Fruit fly (Drosophila melanogaster) whole organism, embryonic: Measurements from ENCODE around the gene dUTPase.
A peak's percentile ranks its signal among the peaks of the same experiment; 100 is the strongest.

Source experiments
- ATbp ChIP-seq: fragments of 200-800 bp; sonication (Bioruptor generic); optimal IDR thresholded peaks from 2 replicates; lab custom pipeline; 2017; ENCODE audit warnings: missing biosample characterization, mild to moderate bottlenecking, missing genetic modification characterization, missing genetic modification reagents
- Antp ChIP-seq: fragments of 200-800 bp; sonication (Bioruptor generic); optimal IDR thresholded peaks from 3 replicates; lab custom pipeline; 2016; ENCODE audit warnings: missing biosample characterization, missing genetic modification characterization
- Atf-2 ChIP-seq: fragments of 200-800 bp; sonication (Bioruptor generic); optimal IDR thresholded peaks from 2 replicates; lab custom pipeline; 2016; ENCODE audit warnings: missing biosample characterization, missing genetic modification characterization
- CG10462 ChIP-seq: fragments of 200-800 bp; sonication (Bioruptor generic); optimal IDR thresholded peaks from 2 replicates; lab custom pipeline; 2016; ENCODE audit warnings: missing biosample characterization, missing genetic modification characterization
- CG10543 ChIP-seq: fragments of 200-800 bp; sonication (Bioruptor generic); optimal IDR thresholded peaks from 3 replicates; lab custom pipeline; 2017; ENCODE audit warnings: missing biosample characterization, mild to moderate bottlenecking, missing genetic modification characterization, moderate library complexity
- CG11695 ChIP-seq: fragments of 200-800 bp; sonication (Bioruptor generic); IDR thresholded peaks from 3 replicates; pipeline ENCODE4 v1.3.6; 2022; ENCODE audit warnings: missing biosample characterization, missing genetic modification characterization
- CG12155 ChIP-seq: fragments of 200-800 bp; sonication (Bioruptor generic); optimal IDR thresholded peaks from 3 replicates; lab custom pipeline; 2016; ENCODE audit warnings: missing biosample characterization, missing genetic modification characterization
- CG14014 ChIP-seq: fragments of 200-800 bp; sonication (Bioruptor generic); IDR thresholded peaks from 2 replicates; pipeline ENCODE4 v1.3.6; 2022; ENCODE audit warnings: missing biosample characterization, missing genetic modification characterization
- CG15269 ChIP-seq: fragments of 200-800 bp; sonication (Bioruptor generic); optimal IDR thresholded peaks from 2 replicates; lab custom pipeline; 2018; ENCODE audit warnings: missing biosample characterization, mild to moderate bottlenecking, missing genetic modification characterization, moderate library complexity
- CG17912 ChIP-seq: fragments of 200-800 bp; sonication (Bioruptor generic); optimal IDR thresholded peaks from 2 replicates; lab custom pipeline; 2018; ENCODE audit warnings: missing biosample characterization, mild to moderate bottlenecking, missing genetic modification characterization
- CG2199 ChIP-seq: fragments of 200-800 bp; sonication (Bioruptor generic); IDR thresholded peaks from 3 replicates; pipeline ENCODE4 v1.3.6; 2022; ENCODE audit warnings: missing biosample characterization, missing genetic modification characterization
- CG30020 ChIP-seq: fragments of 200-800 bp; optimal IDR thresholded peaks from 2 replicates; lab custom pipeline; 2019; ENCODE audit warnings: missing biosample characterization, mild to moderate bottlenecking, missing genetic modification characterization, moderate library complexity
- CG33213 ChIP-seq: fragments of 200-800 bp; sonication (Bioruptor generic); optimal IDR thresholded peaks from 3 replicates; lab custom pipeline; 2016; ENCODE audit warnings: missing biosample characterization, missing genetic modification characterization
- CG34376 ChIP-seq: fragments of 200-800 bp; sonication (Bioruptor generic); optimal IDR thresholded peaks from 2 replicates; lab custom pipeline; 2018; ENCODE audit warnings: missing biosample characterization, mild to moderate bottlenecking, missing genetic modification characterization
- CG3838 ChIP-seq: fragments of 200-800 bp; sonication (Bioruptor generic); optimal IDR thresholded peaks from 3 replicates; lab custom pipeline; 2016; ENCODE audit warnings: missing biosample characterization, missing genetic modification characterization
- CG3995 ChIP-seq: fragments of 200-800 bp; sonication (Bioruptor generic); optimal IDR thresholded peaks from 3 replicates; lab custom pipeline; 2016; ENCODE audit warnings: missing biosample characterization, missing genetic modification characterization
- CG6689 ChIP-seq: fragments of 200-800 bp; sonication (Bioruptor generic); IDR thresholded peaks from 2 replicates; pipeline ENCODE4 v1.3.6; 2022; ENCODE audit warnings: missing biosample characterization, missing genetic modification characterization
- CG9609 ChIP-seq: fragments of 200-800 bp; sonication (Bioruptor generic); optimal IDR thresholded peaks from 3 replicates; lab custom pipeline; 2016; ENCODE audit warnings: missing biosample characterization, missing genetic modification characterization
- CG9876 ChIP-seq: fragments of 200-800 bp; sonication (Bioruptor generic); optimal IDR thresholded peaks from 2 replicates; lab custom pipeline; 2016; ENCODE audit warnings: missing biosample characterization, missing genetic modification characterization
- CG9932 ChIP-seq: fragments of 200-800 bp; sonication (Bioruptor generic); IDR thresholded peaks from 2 replicates; pipeline ENCODE4 v1.3.6; 2022; ENCODE audit warnings: missing biosample characterization, missing genetic modification characterization
- CkIIα-i1 ChIP-seq: fragments of 200-800 bp; sonication (Bioruptor generic); IDR thresholded peaks from 2 replicates; pipeline ENCODE4 v1.3.6; 2022; ENCODE audit warnings: missing biosample characterization, missing genetic modification characterization
- Dfd ChIP-seq, 2 experiments: fragments of >200 bp; optimal IDR thresholded peaks; 2 replicates each; lab custom pipeline; 2017; ENCODE audit warnings: missing biosample characterization in 2 of 2, missing genetic modification characterization in 2 of 2
- ERR ChIP-seq: fragments of 200-800 bp; sonication (Bioruptor generic); optimal IDR thresholded peaks from 2 replicates; lab custom pipeline; 2016; ENCODE audit warnings: missing biosample characterization, missing genetic modification characterization
- Fer3 ChIP-seq: fragments of 200-800 bp; sonication (Bioruptor generic); optimal IDR thresholded peaks from 2 replicates; lab custom pipeline; 2018; ENCODE audit warnings: missing biosample characterization, mild to moderate bottlenecking, missing genetic modification characterization, moderate library complexity
- HLHmδ ChIP-seq: fragments of 200-800 bp; sonication (Bioruptor generic); optimal IDR thresholded peaks from 2 replicates; lab custom pipeline; 2018; ENCODE audit warnings: missing biosample characterization, mild to moderate bottlenecking, missing genetic modification characterization, moderate library complexity
- Hey ChIP-seq: fragments of 200-800 bp; sonication (Bioruptor generic); optimal IDR thresholded peaks from 3 replicates; lab custom pipeline; 2018; ENCODE audit warnings: missing biosample characterization, mild to moderate bottlenecking, missing genetic modification characterization
- Hmr ChIP-seq: fragments of 200-800 bp; sonication (Bioruptor generic); optimal IDR thresholded peaks from 3 replicates; lab custom pipeline; 2017; ENCODE audit warnings: mild to moderate bottlenecking, missing biosample characterization, missing genetic modification reagents, missing genetic modification characterization
- Jarid2 ChIP-seq: fragments of 200-800 bp; sonication (Bioruptor generic); optimal IDR thresholded peaks from 3 replicates; lab custom pipeline; 2017; ENCODE audit warnings: mild to moderate bottlenecking, missing biosample characterization, missing genetic modification reagents, missing genetic modification characterization
- Nf-YA ChIP-seq: fragments of 200-800 bp; sonication (Bioruptor generic); IDR thresholded peaks from 2 replicates; pipeline ENCODE4 v1.3.6; 2022; ENCODE audit warnings: missing biosample characterization, missing genetic modification characterization
- Side ChIP-seq: fragments of 200-800 bp; sonication (Bioruptor generic); optimal IDR thresholded peaks from 2 replicates; lab custom pipeline; 2016; ENCODE audit warnings: missing biosample characterization, missing genetic modification characterization
- Sox102F ChIP-seq: fragments of 200-800 bp; sonication (Bioruptor generic); optimal IDR thresholded peaks from 2 replicates; lab custom pipeline; 2018; ENCODE audit warnings: missing biosample characterization, mild to moderate bottlenecking, missing genetic modification characterization, moderate library complexity
- al ChIP-seq: fragments of 200-800 bp; sonication (Bioruptor generic); IDR thresholded peaks from 2 replicates; pipeline ENCODE4 v1.3.6; 2022; ENCODE audit warnings: missing biosample characterization, missing genetic modification characterization
- aop ChIP-seq: fragments of 200-800 bp; sonication (Bioruptor generic); IDR thresholded peaks from 2 replicates; pipeline ENCODE4 v1.3.6; 2022; ENCODE audit warnings: missing biosample characterization, missing genetic modification characterization
- ap ChIP-seq: fragments of 200-800 bp; sonication (Bioruptor generic); IDR thresholded peaks from 2 replicates; pipeline ENCODE4 v1.3.6; 2022; ENCODE audit warnings: missing biosample characterization, missing genetic modification characterization
- bigmax ChIP-seq: fragments of 200-800 bp; sonication (Bioruptor generic); optimal IDR thresholded peaks from 2 replicates; lab custom pipeline; 2018; ENCODE audit warnings: missing biosample characterization, mild to moderate bottlenecking, missing genetic modification characterization
- br ChIP-seq: fragments of >200 bp; optimal IDR thresholded peaks from 2 replicates; lab custom pipeline; 2017
- caup ChIP-seq: fragments of 200-800 bp; sonication (Bioruptor generic); optimal IDR thresholded peaks from 3 replicates; lab custom pipeline; 2017; ENCODE audit warnings: missing biosample characterization, mild to moderate bottlenecking, missing genetic modification characterization, moderate library complexity; ENCODE audit not compliant: severe bottlenecking
- dm ChIP-seq: fragments of 200-800 bp; sonication (Bioruptor generic); optimal IDR thresholded peaks from 3 replicates; lab custom pipeline; 2016; ENCODE audit warnings: missing biosample characterization, missing genetic modification characterization
- dmrt99B ChIP-seq: fragments of 200-800 bp; sonication (Bioruptor generic); optimal IDR thresholded peaks from 2 replicates; lab custom pipeline; 2018; ENCODE audit warnings: missing biosample characterization, mild to moderate bottlenecking, missing genetic modification characterization, moderate library complexity
- emc ChIP-seq: fragments of 200-800 bp; sonication (Bioruptor generic); optimal IDR thresholded peaks from 2 replicates; lab custom pipeline; 2016; ENCODE audit warnings: missing biosample characterization, missing genetic modification characterization
- en ChIP-seq: fragments of 200-800 bp; sonication (Bioruptor generic); optimal IDR thresholded peaks from 2 replicates; lab custom pipeline; 2016; ENCODE audit warnings: missing biosample characterization, missing genetic modification characterization
- gfzf ChIP-seq: fragments of 200-800 bp; sonication (Bioruptor generic); optimal IDR thresholded peaks from 2 replicates; lab custom pipeline; 2016; ENCODE audit warnings: missing biosample characterization, mild to moderate bottlenecking, missing genetic modification characterization, moderate library complexity
- kni ChIP-seq: fragments of 200-800 bp; sonication (Bioruptor generic); optimal IDR thresholded peaks from 3 replicates; lab custom pipeline; 2017; ENCODE audit warnings: mild to moderate bottlenecking, missing biosample characterization, missing genetic modification reagents, missing genetic modification characterization
- knrl ChIP-seq: fragments of 200-800 bp; sonication (Bioruptor generic); IDR thresholded peaks from 3 replicates; pipeline ENCODE4 v1.3.6; 2022; ENCODE audit warnings: missing biosample characterization, missing genetic modification characterization; ENCODE audit not compliant: partially characterized antibody
- salm ChIP-seq: fragments of 200-800 bp; sonication (Bioruptor generic); optimal IDR thresholded peaks from 2 replicates; lab custom pipeline; 2018; ENCODE audit warnings: missing biosample characterization, mild to moderate bottlenecking, missing genetic modification characterization
- stwl ChIP-seq: fragments of 200-800 bp; sonication (Bioruptor generic); optimal IDR thresholded peaks from 3 replicates; lab custom pipeline; 2018; ENCODE audit warnings: missing biosample characterization, mild to moderate bottlenecking, missing genetic modification characterization, moderate library complexity
- tna ChIP-seq: fragments of 200-800 bp; sonication (Bioruptor generic); IDR thresholded peaks from 2 replicates; pipeline ENCODE4 v1.3.6; 2022; ENCODE audit warnings: missing biosample characterization, missing genetic modification characterization; ENCODE audit not compliant: partially characterized antibody
- trem ChIP-seq: fragments of 200-800 bp; optimal IDR thresholded peaks from 3 replicates; lab custom pipeline; 2019; ENCODE audit warnings: missing biosample characterization, mild to moderate bottlenecking, missing genetic modification characterization, moderate library complexity
- unpg ChIP-seq: fragments of 200-800 bp; sonication (Bioruptor generic); optimal IDR thresholded peaks from 3 replicates; lab custom pipeline; 2018; ENCODE audit warnings: missing biosample characterization, mild to moderate bottlenecking, missing genetic modification characterization, moderate library complexity

dUTPase gene

DNA sequence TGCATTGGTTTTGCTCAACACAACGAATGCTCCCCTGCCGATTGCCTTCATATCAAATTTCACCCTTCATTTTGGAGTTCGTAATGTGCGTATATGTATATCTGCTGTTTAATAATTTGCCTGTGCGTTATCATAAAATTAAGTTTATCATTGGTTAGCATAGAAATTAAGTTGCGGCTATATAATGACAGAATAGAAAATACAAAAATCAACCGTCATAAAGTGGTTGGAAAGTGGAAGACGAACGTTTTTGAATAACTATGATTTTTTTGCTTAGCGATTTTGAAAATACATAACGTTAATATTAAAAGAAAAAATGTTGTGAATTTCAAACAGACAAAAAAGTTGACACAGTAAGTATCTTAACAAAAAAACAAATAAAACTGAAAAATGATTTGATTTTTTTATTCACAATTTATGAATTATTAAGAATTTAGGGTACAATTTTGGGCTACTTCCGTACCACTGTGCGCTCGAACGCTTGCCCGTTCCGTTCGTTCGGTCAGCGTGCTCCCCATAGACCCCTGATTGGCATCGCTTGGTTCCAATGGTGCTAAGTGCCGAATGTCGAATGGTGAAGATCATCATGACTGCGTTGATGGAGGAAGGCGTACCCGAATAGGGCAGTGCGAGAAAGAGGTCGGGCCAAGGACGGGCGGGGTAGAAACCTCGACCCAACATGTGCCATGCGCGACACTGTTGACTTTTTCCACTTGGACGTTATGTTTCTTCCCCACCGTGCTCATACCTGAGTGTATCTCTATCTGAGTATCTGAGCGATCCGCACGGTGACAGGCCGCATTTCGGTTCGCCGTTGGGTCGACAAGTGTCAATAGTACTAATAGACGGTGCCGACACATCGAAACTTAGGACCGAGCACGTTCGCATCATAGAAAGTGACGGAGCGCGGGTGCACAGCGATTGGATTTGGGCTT lies 26.7 kb downstream of the dUTPase start (continued):
- TF ChIP-seq CG10543, result peak; percentile 47
- TF ChIP-seq tna (GFP tag; lab: Robert Waterston, UW), result no peak
- TF ChIP-seq CG10462, result peak; percentile 37
- peak; percentile 76 for TF ChIP-seq unpg (GFP tag; lab: Kevin White, UChicago)
- peak; percentile 29 for TF ChIP-seq Fer3 (tag; lab: Kevin White, UChicago)
- TF ChIP-seq Dfd (GFP tag; optimal IDR thresholded peaks at IDR 0.05; lab: Kevin White, UChicago), result no peak
- peak; percentile 39 for TF ChIP-seq Hmr (GFP tag; lab: Kevin White, UChicago)
- no peak for TF ChIP-seq br (lab: Kevin White, UChicago)
- peak; percentile 32 for TF ChIP-seq trem (tag; lab: Kevin White, UChicago)
- TF ChIP-seq CG11695 (GFP tag; lab: Robert Waterston, UW), result 0 out of 3 replicates have a peak, but pooled peaks have one; percentile 45
- TF ChIP-seq CG9876 (GFP tag; lab: Kevin White, UChicago), result no peak
- TF ChIP-seq al (GFP tag; lab: Robert Waterston, UW), result 0 out of 2 replicates have a peak, but pooled peaks have one; percentile 7
- TF ChIP-seq stwl (tag; lab: Kevin White, UChicago), result no peak
- no peak for TF ChIP-seq dm (GFP tag; lab: Kevin White, UChicago)
- peak; percentile 12 for TF ChIP-seq CG3838 (GFP tag; lab: Kevin White, UChicago)
- peak; percentile 36; the same call in 1 of the 2 replicates for TF ChIP-seq CG14014
- TF ChIP-seq CkIIα-i1 (GFP tag; lab: Robert Waterston, UW), result no peak
- no peak for TF ChIP-seq Atf-2 (GFP tag; lab: Kevin White, UChicago)
- peak; percentile 95 for TF ChIP-seq kni
- TF ChIP-seq aop (GFP tag; lab: Robert Waterston, UW), result no peak
- TF ChIP-seq Sox102F (GFP tag; lab: Kevin White, UChicago), result peak; percentile 76
- TF ChIP-seq dmrt99B (tag; lab: Kevin White, UChicago), result peak; percentile 50
- no peak for TF ChIP-seq CG3995 (GFP tag; lab: Kevin White, UChicago)
- no peak for TF ChIP-seq HLHmδ (GFP tag; lab: Kevin White, UChicago)
- no peak for TF ChIP-seq Nf-YA (GFP tag; lab: Robert Waterston, UW)
- peak; percentile 83; the same call in 2 of the 3 replicates for TF ChIP-seq CG2199 (GFP tag; lab: Robert Waterston, UW)
- no peak for TF ChIP-seq CG17912
- peak; percentile 52 for TF ChIP-seq CG6689 (GFP tag; lab: Robert Waterston, UW)
- TF ChIP-seq gfzf (GFP tag; lab: Kevin White, UChicago), result no peak
- no peak for TF ChIP-seq caup (GFP tag; lab: Kevin White, UChicago)
- TF ChIP-seq CG34376 (GFP tag; lab: Kevin White, UChicago), result no peak
- no peak for TF ChIP-seq emc (GFP tag; lab: Kevin White, UChicago)
- TF ChIP-seq ap (GFP tag; lab: Robert Waterston, UW), result no peak
- TF ChIP-seq CG9932, result no peak
- TF ChIP-seq salm (tag; lab: Kevin White, UChicago), result peak; percentile 30
- no peak for TF ChIP-seq Jarid2 (GFP tag; lab: Kevin White, UChicago)
- TF ChIP-seq ERR (GFP tag; lab: Kevin White, UChicago), result no peak
- TF ChIP-seq CG12155, result peak; percentile 39
- no peak for TF ChIP-seq en (GFP tag; lab: Kevin White, UChicago)
- TF ChIP-seq Side (GFP tag; lab: Kevin White, UChicago), result peak; percentile 27
- peak; percentile 21 for TF ChIP-seq ATbp (GFP tag; lab: Kevin White, UChicago)
- no peak for TF ChIP-seq knrl (GFP tag; lab: Robert Waterston, UW)
- no peak for TF ChIP-seq Hey (tag; lab: Kevin White, UChicago)
- no peak for TF ChIP-seq bigmax
- peak; percentile 7 for TF ChIP-seq Antp
- TF ChIP-seq CG9609 (GFP tag; lab: Kevin White, UChicago), result peak; percentile 11
- peak; percentile 65 for TF ChIP-seq CG15269
- TF ChIP-seq CG30020 (tag; lab: Kevin White, UChicago), result no peak
- TF ChIP-seq CG33213 (GFP tag; lab: Kevin White, UChicago), result no peak
